Worm (Caenorhabditis elegans): Measurements from ENCODE around the gene ZC239.13.

ce11 chrII:3206423-3206989 is 16.1 kb downstream of the ZC239.13 start, which contains the start of the genes ZC239.20 and ZC239.21:
- no peak for TF ChIP-seq ama-1 (optimal IDR thresholded peaks at IDR 0.05)
- no peak for TF ChIP-seq ama-1 (GFP tag; optimal IDR thresholded peaks at IDR 0.05)
- no peak for TF ChIP-seq ztf-28 (GFP tag; IDR thresholded peaks at IDR 0.05)
- TF ChIP-seq dpl-1 (GFP tag; optimal IDR thresholded peaks at IDR 0.05): no peak
- TF ChIP-seq madf-6 (GFP tag; IDR thresholded peaks at IDR 0.05): no peak
- TF ChIP-seq B0261.1 (tag; optimal IDR thresholded peaks at IDR 0.05): no peak
- TF ChIP-seq ztf-6 (GFP tag; IDR thresholded peaks at IDR 0.05): no peak
- no peak for TF ChIP-seq nfya-1 (tag; optimal IDR thresholded peaks at IDR 0.05; ENCODE audit: borderline replicate concordance, insufficient read depth)
- TF ChIP-seq hrde-1 (tag; optimal IDR thresholded peaks at IDR 0.05; ENCODE audit: borderline replicate concordance): no peak
- TF ChIP-seq mxl-1 (tag; optimal IDR thresholded peaks at IDR 0.05): no peak
- no peak for TF ChIP-seq C17E4.6 (GFP tag; IDR thresholded peaks at IDR 0.05)
- no peak for TF ChIP-seq chd-7 (tag; optimal IDR thresholded peaks at IDR 0.05)
- TF ChIP-seq him-1 (tag; optimal IDR thresholded peaks at IDR 0.05): no peak

All from whole organism, young adult.